Fruit fly (Drosophila melanogaster): ENCODE results near the gene mib2.

Gene mib2

dm6 chr2L:19034213-19034929 is at the start of gene mib2, which contains the start of gene CG31800:
Gene mib2, plus strand, starts transcription at chr2L:19034444.
Gene CG31800, minus strand, starts transcription at chr2L:19034576.
- no peak for TF ChIP-seq Hr96 (GFP tag; optimal IDR thresholded peaks at IDR 0.05)
- TF ChIP-seq bab1 (GFP tag; optimal IDR thresholded peaks at IDR 0.05): peak; percentile 13
- TF ChIP-seq pad (GFP tag; optimal IDR thresholded peaks at IDR 0.05): no peak
- no peak for TF ChIP-seq ovo (GFP tag; optimal IDR thresholded peaks at IDR 0.05)
- TF ChIP-seq CG1620 (GFP tag; optimal IDR thresholded peaks at IDR 0.05): no peak
- no peak for TF ChIP-seq cic (GFP tag; optimal IDR thresholded peaks at IDR 0.05)
- TF ChIP-seq CG33017 (tag; optimal IDR thresholded peaks at IDR 0.05): no peak
- no peak for TF ChIP-seq Crg-1 (GFP tag; optimal IDR thresholded peaks at IDR 0.05)
- TF ChIP-seq toe (GFP tag; optimal IDR thresholded peaks at IDR 0.05): peak; percentile 7
- no peak for TF ChIP-seq tj (GFP tag; optimal IDR thresholded peaks at IDR 0.05)
- no peak for TF ChIP-seq cnc (optimal IDR thresholded peaks at IDR 0.05)
- TF ChIP-seq Clk (GFP tag; optimal IDR thresholded peaks at IDR 0.05): no peak
- no peak for TF ChIP-seq CG5204 (GFP tag; optimal IDR thresholded peaks at IDR 0.05)
- TF ChIP-seq CG14711 (tag; optimal IDR thresholded peaks at IDR 0.05): no peak
- TF ChIP-seq CG11617 (GFP tag; optimal IDR thresholded peaks at IDR 0.05): peak; percentile 8
- TF ChIP-seq CG7101 (tag; optimal IDR thresholded peaks at IDR 0.05): peak; percentile 4
- TF ChIP-seq CG12768 (GFP tag; optimal IDR thresholded peaks at IDR 0.05): no peak
- no peak for TF ChIP-seq CG7045 (GFP tag; optimal IDR thresholded peaks at IDR 0.05)
- TF ChIP-seq Mnt (GFP tag; optimal IDR thresholded peaks at IDR 0.05): peak; percentile 35

dm6 chr2L:18985201-18986124 is 48.8 kb upstream of the mib2 start:
- TF ChIP-seq CG12768 (GFP tag; optimal IDR thresholded peaks at IDR 0.05) (peak; percentile 25), cic (GFP tag; optimal IDR thresholded peaks at IDR 0.05) (peak; percentile 32), Hr96 (GFP tag; optimal IDR thresholded peaks at IDR 0.05) (peak; percentile 54), pad (GFP tag; optimal IDR thresholded peaks at IDR 0.05) (no peak), CG1620 (GFP tag; optimal IDR thresholded peaks at IDR 0.05) (no peak), Clk (GFP tag; optimal IDR thresholded peaks at IDR 0.05) (no peak), CG5204 (GFP tag; optimal IDR thresholded peaks at IDR 0.05) (no peak), bab1 (GFP tag; optimal IDR thresholded peaks at IDR 0.05) (peak; percentile 20), Mnt (GFP tag; optimal IDR thresholded peaks at IDR 0.05) (peak; percentile 6), cnc (optimal IDR thresholded peaks at IDR 0.05) (no peak), toe (GFP tag; optimal IDR thresholded peaks at IDR 0.05) (no peak), CG11617 (GFP tag; optimal IDR thresholded peaks at IDR 0.05) (peak; percentile 21), kay (GFP tag; ENCODE audit: borderline replicate concordance) (peak; percentile 91), CG7101 (tag; optimal IDR thresholded peaks at IDR 0.05) (peak; percentile 56), tj (GFP tag; optimal IDR thresholded peaks at IDR 0.05) (peak; percentile 10), ovo (GFP tag; optimal IDR thresholded peaks at IDR 0.05) (no peak), Crg-1 (GFP tag; optimal IDR thresholded peaks at IDR 0.05) (no peak), CG14711 (tag; optimal IDR thresholded peaks at IDR 0.05) (peak; percentile 29), CG7045 (GFP tag; optimal IDR thresholded peaks at IDR 0.05) (peak; percentile 53), CG33017 (tag; optimal IDR thresholded peaks at IDR 0.05) (peak; percentile 66)

dm6 chr2L:18986125-18986498 is 48.1 kb upstream of the mib2 start:
- TF ChIP-seq Mnt (GFP tag; optimal IDR thresholded peaks at IDR 0.05) (no peak), Hr96 (GFP tag; optimal IDR thresholded peaks at IDR 0.05) (no peak), ovo (GFP tag; optimal IDR thresholded peaks at IDR 0.05) (no peak), Crg-1 (GFP tag; optimal IDR thresholded peaks at IDR 0.05) (no peak), Clk (GFP tag; optimal IDR thresholded peaks at IDR 0.05) (no peak), CG5204 (GFP tag; optimal IDR thresholded peaks at IDR 0.05) (no peak), CG14711 (tag; optimal IDR thresholded peaks at IDR 0.05) (no peak), CG11617 (GFP tag; optimal IDR thresholded peaks at IDR 0.05) (no peak), cnc (optimal IDR thresholded peaks at IDR 0.05) (no peak), pad (GFP tag; optimal IDR thresholded peaks at IDR 0.05) (no peak), CG33017 (tag; optimal IDR thresholded peaks at IDR 0.05) (no peak), CG7101 (tag; optimal IDR thresholded peaks at IDR 0.05) (no peak), CG12768 (GFP tag; optimal IDR thresholded peaks at IDR 0.05) (no peak)

- TF ChIP-seq CG7045 (GFP tag; optimal IDR thresholded peaks at IDR 0.05) (peak; percentile 2), CG14711 (tag; optimal IDR thresholded peaks at IDR 0.05) (peak; percentile 92), CG1620 (GFP tag; optimal IDR thresholded peaks at IDR 0.05) (peak; percentile 8), Mnt (GFP tag; optimal IDR thresholded peaks at IDR 0.05) (peak; percentile 22), Clk (GFP tag; optimal IDR thresholded peaks at IDR 0.05) (no peak), kay (GFP tag; ENCODE audit: borderline replicate concordance) (no peak), bab1 (GFP tag; optimal IDR thresholded peaks at IDR 0.05) (peak; percentile 29), CG5204 (GFP tag; optimal IDR thresholded peaks at IDR 0.05) (no peak), CG12768 (GFP tag; optimal IDR thresholded peaks at IDR 0.05) (no peak), cic (GFP tag; optimal IDR thresholded peaks at IDR 0.05) (no peak), Crg-1 (GFP tag; optimal IDR thresholded peaks at IDR 0.05) (no peak), ovo (GFP tag; optimal IDR thresholded peaks at IDR 0.05) (peak; percentile 36), CG7101 (tag; optimal IDR thresholded peaks at IDR 0.05) (peak; percentile 74), CG33017 (tag; optimal IDR thresholded peaks at IDR 0.05) (peak; percentile 29), pad (GFP tag; optimal IDR thresholded peaks at IDR 0.05) (peak; percentile 26), cnc (optimal IDR thresholded peaks at IDR 0.05) (no peak), CG11617 (GFP tag; optimal IDR thresholded peaks at IDR 0.05) (peak; percentile 65), tj (GFP tag; optimal IDR thresholded peaks at IDR 0.05) (peak; percentile 57), toe (GFP tag; optimal IDR thresholded peaks at IDR 0.05) (peak; percentile 48), Hr96 (GFP tag; optimal IDR thresholded peaks at IDR 0.05) (no peak)
Measured at dm6 chr2L:18987078-18987895, 47.0 kb upstream of the mib2 start, which contains the start of the genes Swip-1 and EMC5. Gene Swip-1, minus strand, starts transcription at chr2L:18987280. Gene EMC5, plus strand, starts transcription at chr2L:18987707.

All from whole organism, adult.